Worm (Caenorhabditis elegans) whole organism, L3 larva: ENCODE measurements around the gene gsr-1.

ENCODE experiments used
- ama-1 ChIP-seq: fragments of 150-350 bp; optimal IDR thresholded peaks from 2 replicates; lab custom pipeline; 2018
- ceh-28 ChIP-seq: fragments of 150-350 bp; optimal IDR thresholded peaks from 2 replicates; lab custom pipeline; 2014; ENCODE audit warnings: missing biosample characterization, missing genetic modification reagents, missing genetic modification characterization
- lin-39 ChIP-seq: fragments of 150-350 bp; optimal IDR thresholded peaks from 2 replicates; lab custom pipeline; 2018; ENCODE audit warnings: missing biosample characterization, missing genetic modification reagents, missing genetic modification characterization
- pha-4 ChIP-seq: fragments of 150-350 bp; optimal IDR thresholded peaks from 2 replicates; lab custom pipeline; 2014; ENCODE audit warnings: missing biosample characterization, missing genetic modification reagents, missing genetic modification characterization
- unc-39 ChIP-seq: sonication (generic microtip); optimal IDR thresholded peaks from 4 replicates; lab custom pipeline; 2017; ENCODE audit warnings: missing biosample characterization, missing genetic modification characterization
- unc-62 ChIP-seq: fragments of 150-350 bp; sonication (generic microtip); optimal IDR thresholded peaks from 4 replicates; lab custom pipeline; 2014; ENCODE audit warnings: missing biosample characterization, missing genetic modification reagents, missing genetic modification characterization

DNA sequence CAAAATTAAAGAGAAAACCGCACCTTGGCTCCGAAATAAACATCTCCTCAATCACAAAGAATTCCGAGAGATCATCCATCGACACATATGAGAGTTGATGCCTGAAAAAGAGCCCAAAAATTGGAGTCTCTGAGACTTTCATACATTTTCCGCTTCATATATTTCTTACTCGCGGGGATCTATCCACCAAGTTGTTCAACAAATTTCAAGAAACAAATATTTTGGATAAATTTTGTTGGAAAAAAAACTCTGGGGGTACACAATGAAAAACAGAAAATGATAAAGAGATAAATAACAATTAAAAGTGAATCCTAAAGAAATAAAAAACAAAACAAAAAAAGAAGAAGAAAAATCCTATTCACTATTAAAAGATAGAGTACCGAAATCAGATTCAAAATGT is 23.7 kb upstream of the gsr-1 start, which contains the start of gene sel-8:
- TF ChIP-seq lin-39 (no peak), unc-62 (GFP tag; lab: Kevin White, UChicago) (no peak), ceh-28 (tag; lab: Kevin White, UChicago) (no peak), ama-1 (lab: Kevin White, UChicago) (no peak), pha-4 (tag; lab: Kevin White, UChicago) (no peak), unc-39 (no peak)
